Worm (Caenorhabditis elegans) whole organism, young adult: Measurements from ENCODE around the gene C09F5.3.

Experiments
- B0336.3 ChIP-seq: fragments of 200-800 bp; sonication (Bioruptor generic); IDR thresholded peaks from 2 replicates; pipeline ENCODE4 v1.3.6; 2022; ENCODE audit warnings: missing genetic modification characterization, missing compliant biosample characterization
- C17E4.6 ChIP-seq: fragments of 200-800 bp; sonication (Bioruptor generic); IDR thresholded peaks from 2 replicates; pipeline ENCODE4 v1.3.6; 2022; ENCODE audit warnings: missing genetic modification reagents, missing genetic modification characterization, missing compliant biosample characterization
- D2030.7 ChIP-seq: fragments of 200-800 bp; sonication (Bioruptor generic); IDR thresholded peaks from 2 replicates; pipeline ENCODE4 v1.3.6; 2022; ENCODE audit warnings: missing genetic modification reagents, missing genetic modification characterization, missing compliant biosample characterization
- F23B12.7 ChIP-seq: sonication (generic microtip); optimal IDR thresholded peaks from 2 replicates; lab custom pipeline; 2017; ENCODE audit warnings: missing genetic modification characterization, mild to moderate bottlenecking, missing compliant biosample characterization, antibody characterized with exemption, moderate library complexity; ENCODE audit not compliant: insufficient read depth
- F57C9.4 ChIP-seq: sonication (generic microtip); optimal IDR thresholded peaks from 2 replicates; lab custom pipeline; 2017; ENCODE audit warnings: mild to moderate bottlenecking, missing genetic modification characterization, missing compliant biosample characterization
- K12H6.12 ChIP-seq: fragments of 200-800 bp; sonication (Bioruptor generic); optimal IDR thresholded peaks from 2 replicates; lab custom pipeline; 2018; ENCODE audit warnings: mild to moderate bottlenecking, missing genetic modification characterization, missing compliant biosample characterization
- Y53F4B.3 ChIP-seq: fragments of 200-800 bp; sonication (Bioruptor generic); IDR thresholded peaks from 2 replicates; pipeline ENCODE4 v1.3.6; 2022; ENCODE audit warnings: missing genetic modification reagents, missing genetic modification characterization, missing compliant biosample characterization
- Y79H2A.3 ChIP-seq: fragments of 200-800 bp; sonication (Bioruptor generic); conservative IDR thresholded peaks from 2 replicates; pipeline ENCODE4 v1.3.6; 2022; ENCODE audit warnings: missing genetic modification reagents, missing genetic modification characterization, missing compliant biosample characterization
- ama-1 ChIP-seq, 3 experiments: fragments of 150-350 bp in 1 of 3; sonication (generic microtip) in 2 of 3; optimal IDR thresholded peaks; 2 replicates each; lab custom pipeline; 2014 to 2018; ENCODE audit warnings: missing biosample characterization in 2 of 3, missing genetic modification characterization in 2 of 3, missing genetic modification reagents in 2 of 3
- aptf-2 ChIP-seq: fragments of 200-800 bp; sonication (Bioruptor generic); conservative IDR thresholded peaks from 2 replicates; pipeline ENCODE4 v1.3.6; 2022; ENCODE audit warnings: missing genetic modification reagents, missing genetic modification characterization, missing compliant biosample characterization
- attf-3 ChIP-seq: fragments of 200-800 bp; sonication (Bioruptor generic); conservative IDR thresholded peaks from 2 replicates; pipeline ENCODE4 v1.3.6; 2022; ENCODE audit warnings: missing genetic modification reagents, missing genetic modification characterization, missing compliant biosample characterization
- attf-5 ChIP-seq: fragments of 200-800 bp; sonication (Bioruptor generic); optimal IDR thresholded peaks from 2 replicates; lab custom pipeline; 2018; ENCODE audit warnings: mild to moderate bottlenecking, missing genetic modification characterization, missing compliant biosample characterization
- bed-2 ChIP-seq: fragments of 200-800 bp; sonication (Bioruptor generic); IDR thresholded peaks from 2 replicates; pipeline ENCODE4 v1.3.6; 2022; ENCODE audit warnings: missing genetic modification reagents, missing genetic modification characterization, missing compliant biosample characterization
- cebp-1 ChIP-seq, 2 experiments: fragments of 200-800 bp in 1 of 2; sonication (Bioruptor generic) in 1 of 2; sonication (generic microtip) in 1 of 2; IDR thresholded peaks in 1 of 2; optimal IDR thresholded peaks in 1 of 2; 2 replicates each; pipeline versions ENCODE4 v1.3.6 to Lab custom; 2017 to 2022; ENCODE audit warnings: missing compliant biosample characterization in 2 of 2, missing genetic modification characterization in 2 of 2, mild to moderate bottlenecking in 1 of 2, missing genetic modification reagents in 1 of 2, moderate library complexity in 1 of 2
- ceh-100 ChIP-seq: fragments of 200-800 bp; sonication (Bioruptor generic); IDR thresholded peaks from 2 replicates; pipeline ENCODE4 v1.3.6; 2022; ENCODE audit warnings: missing genetic modification reagents, missing genetic modification characterization, missing compliant biosample characterization
- ceh-27 ChIP-seq: fragments of 200-800 bp; sonication (Bioruptor generic); optimal IDR thresholded peaks from 2 replicates; lab custom pipeline; 2018; ENCODE audit warnings: mild to moderate bottlenecking, missing genetic modification characterization, moderate library complexity, missing compliant biosample characterization
- chd-7 ChIP-seq: sonication (generic microtip); optimal IDR thresholded peaks from 2 replicates; lab custom pipeline; 2016; ENCODE audit warnings: mild to moderate bottlenecking, missing genetic modification characterization, moderate library complexity, missing compliant biosample characterization
- die-1 ChIP-seq: sonication (generic microtip); optimal IDR thresholded peaks from 2 replicates; lab custom pipeline; 2016; ENCODE audit warnings: missing genotype, mild to moderate bottlenecking, missing genetic modification characterization, missing compliant biosample characterization
- dox-1 ChIP-seq: fragments of 200-800 bp; sonication (Bioruptor generic); IDR thresholded peaks from 2 replicates; pipeline ENCODE4 v1.3.6; 2022; ENCODE audit warnings: missing genetic modification reagents, missing genetic modification characterization, missing compliant biosample characterization
- efl-1 ChIP-seq: fragments of 150-350 bp; optimal IDR thresholded peaks from 2 replicates; lab custom pipeline; 2014; ENCODE audit warnings: missing biosample characterization, missing genetic modification reagents, missing genetic modification characterization
- egl-18 ChIP-seq: fragments of 200-800 bp; sonication (Bioruptor generic); IDR thresholded peaks from 2 replicates; pipeline ENCODE4 v1.3.6; 2022; ENCODE audit warnings: missing genetic modification reagents, missing genetic modification characterization, missing compliant biosample characterization
- fkh-3 ChIP-seq: sonication (generic microtip); optimal IDR thresholded peaks from 2 replicates; lab custom pipeline; 2016; ENCODE audit warnings: mild to moderate bottlenecking, missing genetic modification characterization, missing compliant biosample characterization
- him-1 ChIP-seq: sonication (generic microtip); optimal IDR thresholded peaks from 2 replicates; lab custom pipeline; 2016; ENCODE audit warnings: missing genotype, missing genetic modification reagents, missing genetic modification characterization, missing compliant biosample characterization
- lin-54 ChIP-seq: fragments of 200-800 bp; sonication (Bioruptor generic); optimal IDR thresholded peaks from 2 replicates; lab custom pipeline; 2018; ENCODE audit warnings: mild to moderate bottlenecking, missing genetic modification characterization, missing compliant biosample characterization
- madf-8 ChIP-seq: fragments of 200-800 bp; sonication (Bioruptor generic); conservative IDR thresholded peaks from 2 replicates; pipeline ENCODE4 v1.3.6; 2022; ENCODE audit warnings: missing genetic modification reagents, missing genetic modification characterization, missing compliant biosample characterization
- nfya-2 ChIP-seq: fragments of 200-800 bp; sonication (Bioruptor generic); IDR thresholded peaks from 2 replicates; pipeline ENCODE4 v1.3.6; 2022; ENCODE audit warnings: missing genetic modification reagents, missing genetic modification characterization, missing compliant biosample characterization
- nhr-179 ChIP-seq: sonication (generic microtip); optimal IDR thresholded peaks from 2 replicates; lab custom pipeline; 2016; ENCODE audit warnings: mild to moderate bottlenecking, missing genetic modification characterization, missing compliant biosample characterization
- nhr-90 ChIP-seq: sonication (generic microtip); optimal IDR thresholded peaks from 2 replicates; lab custom pipeline; 2016; ENCODE audit warnings: missing genotype, mild to moderate bottlenecking, missing genetic modification characterization, missing compliant biosample characterization
- pbrm-1 ChIP-seq: fragments of 200-800 bp; sonication (Bioruptor generic); IDR thresholded peaks from 2 replicates; pipeline ENCODE4 v1.3.6; 2022; ENCODE audit warnings: missing genetic modification reagents, missing genetic modification characterization, missing compliant biosample characterization
- rec-8 ChIP-seq, 2 experiments: sonication (generic microtip); optimal IDR thresholded peaks; 2 replicates each; lab custom pipeline; 2016; ENCODE audit warnings: mild to moderate bottlenecking in 2 of 2, missing genetic modification characterization in 2 of 2, missing genetic modification reagents in 2 of 2, missing genotype in 2 of 2, missing biosample characterization in 1 of 2, missing compliant biosample characterization in 1 of 2, moderate library complexity in 1 of 2
- repo-1 ChIP-seq: sonication (generic microtip); optimal IDR thresholded peaks from 2 replicates; lab custom pipeline; 2017; ENCODE audit warnings: mild to moderate bottlenecking, missing genetic modification characterization, missing compliant biosample characterization
- sdz-38 ChIP-seq: sonication (generic microtip); optimal IDR thresholded peaks from 2 replicates; lab custom pipeline; 2016; ENCODE audit warnings: missing genotype, missing genetic modification characterization, missing compliant biosample characterization
- sea-2 ChIP-seq: fragments of 200-800 bp; sonication (Bioruptor generic); IDR thresholded peaks from 2 replicates; pipeline ENCODE4 v1.3.6; 2022; ENCODE audit warnings: missing genetic modification characterization, missing compliant biosample characterization
- snpc-4 ChIP-seq, 5 experiments: fragments of 150-350 bp in 1 of 5; sonication (generic microtip) in 4 of 5; optimal IDR thresholded peaks; 2 replicates each; lab custom pipeline; 2014 to 2018; ENCODE audit warnings: missing genetic modification characterization in 5 of 5, missing biosample characterization in 3 of 5, antibody characterized with exemption in 2 of 5, mild to moderate bottlenecking in 2 of 5, missing compliant biosample characterization in 2 of 5, missing genotype in 2 of 5, moderate library complexity in 2 of 5, missing genetic modification reagents in 1 of 5
- somi-1 ChIP-seq: fragments of 200-800 bp; sonication (Bioruptor generic); optimal IDR thresholded peaks from 2 replicates; lab custom pipeline; 2018; ENCODE audit warnings: mild to moderate bottlenecking, missing genetic modification characterization, missing compliant biosample characterization
- sptf-2 ChIP-seq: fragments of 200-800 bp; sonication (Bioruptor generic); optimal IDR thresholded peaks from 2 replicates; lab custom pipeline; 2018; ENCODE audit warnings: mild to moderate bottlenecking, missing genetic modification characterization, missing compliant biosample characterization
- tbx-9 ChIP-seq: sonication (generic microtip); optimal IDR thresholded peaks from 2 replicates; lab custom pipeline; 2016; ENCODE audit warnings: borderline replicate concordance, missing genetic modification characterization, inconsistent platforms, missing compliant biosample characterization
- unc-62 ChIP-seq: fragments of 150-350 bp; optimal IDR thresholded peaks from 2 replicates; lab custom pipeline; 2014; ENCODE audit warnings: missing biosample characterization, missing genetic modification reagents, missing genetic modification characterization
- ztf-25 ChIP-seq: fragments of 200-800 bp; sonication (Bioruptor generic); IDR thresholded peaks from 2 replicates; pipeline ENCODE4 v1.3.6; 2022; ENCODE audit warnings: missing genetic modification reagents, missing genetic modification characterization, missing compliant biosample characterization

Gene C09F5.3

DNA sequence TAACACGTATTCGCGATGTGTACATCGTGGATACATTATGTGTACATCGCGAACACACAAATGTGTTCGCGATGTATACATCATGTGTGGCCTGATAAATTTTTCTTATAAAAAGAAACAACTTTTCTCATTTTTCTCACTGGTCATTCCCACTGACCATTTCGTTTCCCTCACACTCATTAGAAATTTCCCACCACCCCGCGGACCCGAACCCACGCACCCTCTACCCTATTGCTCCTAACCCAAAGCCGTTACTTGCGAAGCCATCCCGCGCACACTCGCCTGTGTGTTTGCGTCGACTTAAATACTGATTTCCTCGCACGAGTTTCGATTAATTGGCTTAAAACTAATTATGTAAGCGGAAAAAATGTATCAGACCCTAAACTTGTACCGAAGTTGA is 33.7 kb upstream of the C09F5.3 start (continued):
- TF ChIP-seq cebp-1 (GFP tag; IDR thresholded peaks at IDR 0.05; lab: Robert Waterston, UW) (no peak), cebp-1 (tag; optimal IDR thresholded peaks at IDR 0.05; lab: Kevin White, UChicago) (peak; percentile 49), chd-7 (peak; percentile 71), dox-1 (GFP tag; lab: Robert Waterston, UW) (peak; percentile 66), sptf-2 (no peak), ceh-100 (no peak), K12H6.12 (tag; lab: Kevin White, UChicago) (no peak), ceh-27 (GFP tag; lab: Kevin White, UChicago) (peak; percentile 20), ztf-25 (peak; percentile 58; the same call in 1 of the 2 replicates), rec-8 (tag; optimal IDR thresholded peaks at IDR 0.05; lab: Kevin White, UChicago) (peak in 1 of 2 experiments; percentile 76), snpc-4 (GFP tag; optimal IDR thresholded peaks at IDR 0.05; lab: Kevin White, UChicago) (no peak), snpc-4 (tag; optimal IDR thresholded peaks at IDR 0.05; lab: Kevin White, UChicago) (no peak), repo-1 (no peak), die-1 (tag; lab: Kevin White, UChicago) (peak; percentile 82), madf-8 (GFP tag; lab: Robert Waterston, UW) (0 out of 2 replicates have a peak, but pooled peaks have one; percentile 10), nhr-90 (tag; lab: Kevin White, UChicago) (peak; percentile 81), D2030.7 (GFP tag; lab: Robert Waterston, UW) (peak; percentile 81), nhr-179 (tag; lab: Kevin White, UChicago) (peak; percentile 1), B0336.3 (GFP tag; lab: Robert Waterston, UW) (0 out of 2 replicates have a peak, but pooled peaks have one; percentile 51), nfya-2 (GFP tag; lab: Robert Waterston, UW) (no peak), attf-5 (GFP tag; lab: Kevin White, UChicago) (peak; percentile 68), egl-18 (GFP tag; lab: Robert Waterston, UW) (no peak), F23B12.7 (tag; lab: Kevin White, UChicago) (peak; percentile 2), sea-2 (GFP tag; lab: Robert Waterston, UW) (peak; percentile 43; the same call in 1 of the 2 replicates), ama-1 (optimal IDR thresholded peaks at IDR 0.05; lab: Kevin White, UChicago) (no peak), ama-1 (GFP tag; optimal IDR thresholded peaks at IDR 0.05; lab: Kevin White, UChicago) (peak; percentile 40 to 43), aptf-2 (no peak), efl-1 (GFP tag; lab: Kevin White, UChicago) (no peak), attf-3 (GFP tag; lab: Robert Waterston, UW) (no peak), lin-54 (GFP tag; lab: Kevin White, UChicago) (peak; percentile 49), bed-2 (no peak), Y79H2A.3 (GFP tag; lab: Robert Waterston, UW) (0 out of 2 replicates have a peak, but pooled peaks have one; percentile 47), sdz-38 (tag; lab: Kevin White, UChicago) (no peak), somi-1 (GFP tag; lab: Kevin White, UChicago) (peak; percentile 53), him-1 (peak; percentile 83), fkh-3 (tag; lab: Kevin White, UChicago) (no peak), C17E4.6 (GFP tag; lab: Robert Waterston, UW) (no peak), pbrm-1 (GFP tag; lab: Robert Waterston, UW) (no peak), Y53F4B.3 (no peak), unc-62 (no peak), F57C9.4 (tag; lab: Kevin White, UChicago) (no peak), tbx-9 (no peak)
